Fruit fly (Drosophila melanogaster): ENCODE measurements around the gene Rca1.
A peak's percentile ranks its signal among the peaks of the same experiment; 100 is the strongest.

The Rca1 gene

dm6 chr2L:6833661-6834073 lies 18.4 kb upstream of the Rca1 start (continued):
- TF ChIP-seq BEAF-32 (GFP tag; optimal IDR thresholded peaks at IDR 0.05) (no peak), MBD-R2 (GFP tag; IDR thresholded peaks at IDR 0.05) (no peak), aop (GFP tag; IDR thresholded peaks at IDR 0.05) (peak; percentile 88), H15 (GFP tag; IDR thresholded peaks at IDR 0.05) (no peak), CG10431 (GFP tag; optimal IDR thresholded peaks at IDR 0.05) (no peak), Chrac-16 (GFP tag; optimal IDR thresholded peaks at IDR 0.05) (no peak), tin (GFP tag; optimal IDR thresholded peaks at IDR 0.05) (no peak), ken (GFP tag; IDR thresholded peaks at IDR 0.05) (0 out of 3 replicates have a peak, but pooled peaks have one; percentile 28), Ets97D (GFP tag; optimal IDR thresholded peaks at IDR 0.05) (peak; percentile 65), CG18011 (GFP tag; optimal IDR thresholded peaks at IDR 0.05) (no peak), Elba2 (GFP tag; optimal IDR thresholded peaks at IDR 0.05) (no peak), CG12155 (GFP tag; optimal IDR thresholded peaks at IDR 0.05) (no peak), CG13424 (tag; optimal IDR thresholded peaks at IDR 0.05) (no peak), slou (GFP tag; optimal IDR thresholded peaks at IDR 0.05) (no peak), phol (tag; optimal IDR thresholded peaks at IDR 0.05) (peak; percentile 5), vfl (GFP tag; optimal IDR thresholded peaks at IDR 0.05) (no peak), tna (GFP tag; IDR thresholded peaks at IDR 0.05; ENCODE audit: partially characterized antibody) (no peak), z (GFP tag; IDR thresholded peaks at IDR 0.05) (peak; percentile 77), slbo (GFP tag; IDR thresholded peaks at IDR 0.05) (peak; percentile 48), CG7372 (GFP tag; IDR thresholded peaks at IDR 0.05) (no peak), p53 (GFP tag; optimal IDR thresholded peaks at IDR 0.05) (no peak), ash1 (GFP tag; optimal IDR thresholded peaks at IDR 0.05) (peak; percentile 6), kni (GFP tag; optimal IDR thresholded peaks at IDR 0.05) (peak; percentile 37), kah (GFP tag; optimal IDR thresholded peaks at IDR 0.05) (no peak), CG17359 (tag; optimal IDR thresholded peaks at IDR 0.05) (no peak), Bdp1 (GFP tag; optimal IDR thresholded peaks at IDR 0.05) (no peak), pfk (GFP tag; optimal IDR thresholded peaks at IDR 0.05) (peak; percentile 97), E2f1 (GFP tag; IDR thresholded peaks at IDR 0.05) (no peak), CG3726 (GFP tag; IDR thresholded peaks at IDR 0.05) (no peak), CG6654 (GFP tag; optimal IDR thresholded peaks at IDR 0.05) (no peak), CoRest (tag; optimal IDR thresholded peaks at IDR 0.05) (peak; percentile 47), jumu (GFP tag; optimal IDR thresholded peaks at IDR 0.05) (no peak), gsb-n (tag; optimal IDR thresholded peaks at IDR 0.05) (peak; percentile 29), CG32532 (GFP tag; IDR thresholded peaks at IDR 0.05) (peak; percentile 28; the same call in 1 of the 2 replicates), ham (GFP tag; IDR thresholded peaks at IDR 0.05) (no peak), br (optimal IDR thresholded peaks at IDR 0.05) (no peak), jigr1 (GFP tag; IDR thresholded peaks at IDR 0.05) (no peak), CG10209 (GFP tag; optimal IDR thresholded peaks at IDR 0.05) (no peak), H2.0 (GFP tag; IDR thresholded peaks at IDR 0.05) (no peak), cwo (GFP tag; optimal IDR thresholded peaks at IDR 0.05) (no peak), Blimp-1 (GFP tag; optimal IDR thresholded peaks at IDR 0.05) (no peak), CG8281 (tag; optimal IDR thresholded peaks at IDR 0.05) (no peak), CG8478 (optimal IDR thresholded peaks at IDR 0.05) (peak; percentile 84), Dip3 (GFP tag; optimal IDR thresholded peaks at IDR 0.05) (no peak), Hr78 (GFP tag; optimal IDR thresholded peaks at IDR 0.05) (no peak), hth (optimal IDR thresholded peaks at IDR 0.05) (no peak), Hey (tag; optimal IDR thresholded peaks at IDR 0.05) (peak; percentile 3), CG31224 (GFP tag; IDR thresholded peaks at IDR 0.05) (no peak), Trl (optimal IDR thresholded peaks at IDR 0.05) (peak; percentile 73), Trl (GFP tag; optimal IDR thresholded peaks at IDR 0.05) (no peak), CG9817 (tag; optimal IDR thresholded peaks at IDR 0.05) (no peak), stc (GFP tag; IDR thresholded peaks at IDR 0.05) (peak; percentile 52; the same call in 1 of the 2 replicates), klu (GFP tag; IDR thresholded peaks at IDR 0.05) (no peak)

Measured in whole organism, embryonic.